Fruit fly (Drosophila melanogaster) whole organism, embryonic: Measurements from ENCODE around the gene CG7432.

Source experiments
- ATbp ChIP-seq: fragments of 200-800 bp; sonication (Bioruptor generic); optimal IDR thresholded peaks from 2 replicates; lab custom pipeline; 2017; ENCODE audit warnings: missing biosample characterization, mild to moderate bottlenecking, missing genetic modification characterization, missing genetic modification reagents
- Adf1 ChIP-seq: fragments of 200-800 bp; sonication (Bioruptor generic); IDR thresholded peaks from 2 replicates; pipeline ENCODE4 v1.3.6; 2022; ENCODE audit warnings: missing biosample characterization, missing genetic modification characterization
- Aef1 ChIP-seq: fragments of 200-800 bp; sonication (Bioruptor generic); IDR thresholded peaks from 3 replicates; pipeline ENCODE4 v1.3.6; 2022; ENCODE audit warnings: missing biosample characterization, missing genetic modification characterization
- Atf3 ChIP-seq: fragments of 200-800 bp; sonication (Bioruptor generic); optimal IDR thresholded peaks from 3 replicates; lab custom pipeline; 2016; ENCODE audit warnings: missing biosample characterization, missing genetic modification characterization
- Blimp-1 ChIP-seq: fragments of 200-800 bp; sonication (Bioruptor generic); optimal IDR thresholded peaks from 3 replicates; lab custom pipeline; 2018; ENCODE audit warnings: missing biosample characterization, missing genetic modification characterization, mild to moderate bottlenecking, moderate library complexity, missing genetic modification reagents
- C15 ChIP-seq: fragments of 200-800 bp; sonication (Bioruptor generic); IDR thresholded peaks from 3 replicates; pipeline ENCODE4 v1.3.6; 2022; ENCODE audit warnings: missing biosample characterization, missing genetic modification characterization
- CG11398 ChIP-seq: fragments of 200-800 bp; sonication (Bioruptor generic); optimal IDR thresholded peaks from 2 replicates; lab custom pipeline; 2016; ENCODE audit warnings: missing biosample characterization, missing genetic modification characterization
- CG12391 ChIP-seq: fragments of 200-800 bp; sonication (Bioruptor generic); optimal IDR thresholded peaks from 3 replicates; lab custom pipeline; 2018; ENCODE audit warnings: missing biosample characterization, mild to moderate bottlenecking, missing genetic modification characterization, moderate library complexity
- CG12659 ChIP-seq: fragments of 200-800 bp; sonication (Bioruptor generic); optimal IDR thresholded peaks from 3 replicates; lab custom pipeline; 2017; ENCODE audit warnings: mild to moderate bottlenecking, missing biosample characterization, missing genetic modification reagents, missing genetic modification characterization
- CG13296 ChIP-seq: fragments of 200-800 bp; sonication (Bioruptor generic); optimal IDR thresholded peaks from 3 replicates; lab custom pipeline; 2018; ENCODE audit warnings: missing biosample characterization, mild to moderate bottlenecking, missing genetic modification characterization
- CG15479 ChIP-seq: fragments of 200-800 bp; sonication (Bioruptor generic); optimal IDR thresholded peaks from 3 replicates; lab custom pipeline; 2019; ENCODE audit warnings: missing biosample characterization, mild to moderate bottlenecking, missing genetic modification characterization, moderate library complexity
- CG1832 ChIP-seq: fragments of 200-800 bp; sonication (Bioruptor generic); optimal IDR thresholded peaks from 2 replicates; lab custom pipeline; 2017; ENCODE audit warnings: missing biosample characterization, mild to moderate bottlenecking, missing genetic modification characterization, inconsistent platforms
- CG18619 ChIP-seq: fragments of 200-800 bp; sonication (Bioruptor generic); optimal IDR thresholded peaks from 3 replicates; lab custom pipeline; 2017; ENCODE audit warnings: missing biosample characterization, mild to moderate bottlenecking, missing genetic modification characterization
- CG32767 ChIP-seq: fragments of 200-800 bp; sonication (Bioruptor generic); IDR thresholded peaks from 2 replicates; pipeline ENCODE4 v1.3.6; 2022; ENCODE audit warnings: missing biosample characterization, missing genetic modification characterization
- CG3281 ChIP-seq: fragments of 200-800 bp; sonication (Bioruptor generic); optimal IDR thresholded peaks from 3 replicates; lab custom pipeline; 2017; ENCODE audit warnings: missing biosample characterization, mild to moderate bottlenecking, missing genetic modification characterization
- CG3407 ChIP-seq: fragments of 200-800 bp; sonication (Bioruptor generic); optimal IDR thresholded peaks from 2 replicates; lab custom pipeline; 2018; ENCODE audit warnings: missing biosample characterization, mild to moderate bottlenecking, missing genetic modification characterization
- CG43689 ChIP-seq: fragments of 200-800 bp; sonication (Bioruptor generic); IDR thresholded peaks from 2 replicates; pipeline ENCODE4 v1.3.6; 2022; ENCODE audit warnings: missing biosample characterization, missing genetic modification characterization
- CG7271 ChIP-seq: fragments of 200-800 bp; sonication (Bioruptor generic); optimal IDR thresholded peaks from 2 replicates; lab custom pipeline; 2018; ENCODE audit warnings: missing biosample characterization, mild to moderate bottlenecking, missing genetic modification characterization, moderate library complexity
- CG7987 ChIP-seq: fragments of 200-800 bp; sonication (Bioruptor generic); optimal IDR thresholded peaks from 2 replicates; lab custom pipeline; 2018; ENCODE audit warnings: missing biosample characterization, mild to moderate bottlenecking, missing genetic modification characterization, moderate library complexity
- CG9215 ChIP-seq: fragments of 200-800 bp; sonication (Bioruptor generic); IDR thresholded peaks from 2 replicates; pipeline ENCODE4 v1.3.6; 2022; ENCODE audit warnings: missing biosample characterization, missing genetic modification characterization
- CG9437 ChIP-seq: fragments of 200-800 bp; sonication (Bioruptor generic); optimal IDR thresholded peaks from 2 replicates; lab custom pipeline; 2018; ENCODE audit warnings: missing biosample characterization, mild to moderate bottlenecking, missing genetic modification characterization
- CG9797 ChIP-seq: fragments of 200-800 bp; sonication (Bioruptor generic); optimal IDR thresholded peaks from 3 replicates; lab custom pipeline; 2018; ENCODE audit warnings: missing biosample characterization, mild to moderate bottlenecking, missing genetic modification characterization
- Dref ChIP-seq: fragments of 200-800 bp; sonication (Bioruptor generic); IDR thresholded peaks from 2 replicates; pipeline ENCODE4 v1.3.6; 2022; ENCODE audit warnings: missing biosample characterization, missing genetic modification characterization
- E2f2 ChIP-seq: fragments of 200-800 bp; sonication (Bioruptor generic); IDR thresholded peaks from 2 replicates; pipeline ENCODE4 v1.3.6; 2022; ENCODE audit warnings: missing biosample characterization, missing genetic modification characterization
- Lhr ChIP-seq: fragments of 200-800 bp; sonication (Bioruptor generic); optimal IDR thresholded peaks from 3 replicates; lab custom pipeline; 2017; ENCODE audit warnings: mild to moderate bottlenecking, missing biosample characterization, missing genetic modification reagents, missing genetic modification characterization
- Lim3 ChIP-seq: fragments of 200-800 bp; sonication (Bioruptor generic); IDR thresholded peaks from 2 replicates; pipeline ENCODE4 v1.3.6; 2022; ENCODE audit warnings: missing biosample characterization, missing genetic modification characterization
- Lpt ChIP-seq: fragments of >200 bp; optimal IDR thresholded peaks from 2 replicates; lab custom pipeline; 2018; ENCODE audit warnings: missing biosample characterization, missing genetic modification characterization
- NC2β ChIP-seq: fragments of 200-800 bp; sonication (Bioruptor generic); optimal IDR thresholded peaks from 2 replicates; lab custom pipeline; 2016; ENCODE audit warnings: missing biosample characterization, missing genetic modification characterization
- Neu2 ChIP-seq: fragments of 200-800 bp; sonication (Bioruptor generic); optimal IDR thresholded peaks from 3 replicates; lab custom pipeline; 2016; ENCODE audit warnings: missing biosample characterization, missing genetic modification characterization, borderline replicate concordance
- Nf-YC ChIP-seq: fragments of 200-800 bp; optimal IDR thresholded peaks from 3 replicates; lab custom pipeline; 2019; ENCODE audit warnings: missing biosample characterization, mild to moderate bottlenecking, missing genetic modification characterization, moderate library complexity
- Rx ChIP-seq: fragments of 200-800 bp; sonication (Bioruptor generic); IDR thresholded peaks from 2 replicates; pipeline ENCODE4 v1.3.6; 2022; ENCODE audit warnings: missing biosample characterization, missing genetic modification characterization
- Sry-β ChIP-seq: fragments of 200-800 bp; sonication (Bioruptor generic); optimal IDR thresholded peaks from 2 replicates; lab custom pipeline; 2018; ENCODE audit warnings: missing biosample characterization, mild to moderate bottlenecking, missing genetic modification characterization, moderate library complexity
- Stat92E ChIP-seq, 3 experiments: fragments of >200 bp in 2 of 3; fragments of 200-800 bp in 1 of 3; sonication (Bioruptor generic) in 1 of 3; optimal IDR thresholded peaks; 2 replicates each; lab custom pipeline; 2017 to 2019; ENCODE audit warnings: missing biosample characterization in 3 of 3, missing genetic modification characterization in 3 of 3, mild to moderate bottlenecking in 1 of 3, moderate library complexity in 1 of 3
- TFAM ChIP-seq: fragments of 200-800 bp; sonication (Bioruptor generic); optimal IDR thresholded peaks from 2 replicates; lab custom pipeline; 2017; ENCODE audit warnings: missing biosample characterization, missing genetic modification characterization, inconsistent platforms
- chm ChIP-seq: fragments of 200-800 bp; sonication (Bioruptor generic); IDR thresholded peaks from 2 replicates; pipeline ENCODE4 v1.3.6; 2022; ENCODE audit warnings: missing biosample characterization, missing genetic modification characterization
- dpn ChIP-seq, 2 experiments: fragments of 200-800 bp; sonication (Bioruptor generic); optimal IDR thresholded peaks; 3 replicates each; lab custom pipeline; 2016; ENCODE audit warnings: missing biosample characterization in 2 of 2, missing genetic modification characterization in 2 of 2
- en ChIP-seq: fragments of 200-800 bp; sonication (Bioruptor generic); optimal IDR thresholded peaks from 2 replicates; lab custom pipeline; 2016; ENCODE audit warnings: missing biosample characterization, missing genetic modification characterization
- gsb-n ChIP-seq: fragments of 200-800 bp; sonication (Bioruptor generic); optimal IDR thresholded peaks from 3 replicates; lab custom pipeline; 2018; ENCODE audit warnings: missing biosample characterization, mild to moderate bottlenecking, missing genetic modification characterization
- hbn ChIP-seq: fragments of 200-800 bp; sonication (Bioruptor generic); IDR thresholded peaks from 2 replicates; pipeline ENCODE4 v1.3.6; 2022; ENCODE audit warnings: missing biosample characterization, missing genetic modification characterization; ENCODE audit not compliant: partially characterized antibody
- hth ChIP-seq: fragments of >200 bp; optimal IDR thresholded peaks from 2 replicates; lab custom pipeline; 2017; ENCODE audit warnings: inconsistent platforms
- luna ChIP-seq: fragments of 200-800 bp; sonication (Bioruptor generic); optimal IDR thresholded peaks from 2 replicates; lab custom pipeline; 2016; ENCODE audit warnings: missing biosample characterization, missing genetic modification characterization
- mam ChIP-seq: fragments of 200-800 bp; sonication (Bioruptor generic); optimal IDR thresholded peaks from 3 replicates; lab custom pipeline; 2016; ENCODE audit warnings: missing biosample characterization, missing genetic modification characterization
- otp ChIP-seq: fragments of 200-800 bp; sonication (Bioruptor generic); IDR thresholded peaks from 3 replicates; pipeline ENCODE4, ENCODE4 v1.3.6; 2022; ENCODE audit warnings: missing biosample characterization, missing genetic modification characterization
- pfk ChIP-seq: fragments of 200-800 bp; sonication (Bioruptor generic); optimal IDR thresholded peaks from 2 replicates; lab custom pipeline; 2018; ENCODE audit warnings: missing biosample characterization, mild to moderate bottlenecking, missing genetic modification characterization, moderate library complexity
- pita ChIP-seq: fragments of 200-800 bp; sonication (Bioruptor generic); optimal IDR thresholded peaks from 2 replicates; lab custom pipeline; 2017; ENCODE audit warnings: missing biosample characterization, mild to moderate bottlenecking, missing genetic modification characterization
- tna ChIP-seq: fragments of 200-800 bp; sonication (Bioruptor generic); IDR thresholded peaks from 2 replicates; pipeline ENCODE4 v1.3.6; 2022; ENCODE audit warnings: missing biosample characterization, missing genetic modification characterization; ENCODE audit not compliant: partially characterized antibody
- twi ChIP-seq: fragments of 200-800 bp; optimal IDR thresholded peaks from 2 replicates; lab custom pipeline; 2019; ENCODE audit warnings: missing biosample characterization, mild to moderate bottlenecking, missing genetic modification characterization, moderate library complexity
- tx ChIP-seq: fragments of 200-800 bp; sonication (Bioruptor generic); optimal IDR thresholded peaks from 2 replicates; lab custom pipeline; 2016; ENCODE audit warnings: missing biosample characterization, missing genetic modification characterization
- unpg ChIP-seq: fragments of 200-800 bp; sonication (Bioruptor generic); optimal IDR thresholded peaks from 3 replicates; lab custom pipeline; 2018; ENCODE audit warnings: missing biosample characterization, mild to moderate bottlenecking, missing genetic modification characterization, moderate library complexity
- vfl ChIP-seq: fragments of 200-800 bp; sonication (Bioruptor generic); optimal IDR thresholded peaks from 2 replicates; lab custom pipeline; 2016; ENCODE audit warnings: missing biosample characterization, missing genetic modification characterization
- zen2 ChIP-seq: fragments of 200-800 bp; sonication (Bioruptor generic); IDR thresholded peaks from 3 replicates; pipeline ENCODE4 v1.3.6; 2022; ENCODE audit warnings: missing biosample characterization, missing genetic modification characterization; ENCODE audit not compliant: partially characterized antibody
- zfh2 ChIP-seq: fragments of 200-800 bp; sonication (Bioruptor generic); optimal IDR thresholded peaks from 2 replicates; lab custom pipeline; 2016; ENCODE audit warnings: missing biosample characterization, missing genetic modification characterization

CG7432 gene

dm6 chr3R:19632685-19633116, 32.1 kb upstream of the CG7432 start, which contains the start of gene CG6231 (continued):
- no peak for TF ChIP-seq zfh2 (GFP tag; lab: Kevin White, UChicago)
- no peak for TF ChIP-seq Lhr (GFP tag; lab: Kevin White, UChicago)
- TF ChIP-seq twi (tag; lab: Kevin White, UChicago): no peak
- peak; percentile 64 for TF ChIP-seq CG1832 (GFP tag; lab: Kevin White, UChicago)
- no peak for TF ChIP-seq CG3407
- TF ChIP-seq tna (GFP tag; lab: Robert Waterston, UW): peak; percentile 19; the same call in 1 of the 2 replicates
- no peak for TF ChIP-seq dpn (GFP tag; optimal IDR thresholded peaks at IDR 0.05; lab: Kevin White, UChicago)
- peak; percentile 73 for TF ChIP-seq zen2 (GFP tag; lab: Robert Waterston, UW)
- no peak for TF ChIP-seq pfk
- TF ChIP-seq CG7987 (GFP tag; lab: Kevin White, UChicago): no peak
- TF ChIP-seq CG32767: peak; percentile 54; the same call in 1 of the 2 replicates
- TF ChIP-seq Sry-β (GFP tag; lab: Kevin White, UChicago): no peak
- TF ChIP-seq Rx: no peak
- TF ChIP-seq hth: no peak
- TF ChIP-seq Dref: no peak
- TF ChIP-seq CG9437 (GFP tag; lab: Kevin White, UChicago): no peak
- no peak for TF ChIP-seq CG11398 (GFP tag; lab: Kevin White, UChicago)
- no peak for TF ChIP-seq CG9797
- TF ChIP-seq vfl (GFP tag; lab: Kevin White, UChicago): no peak
- no peak for TF ChIP-seq CG15479 (GFP tag; lab: Kevin White, UChicago)
- no peak for TF ChIP-seq Aef1 (GFP tag; lab: Robert Waterston, UW)
- peak; percentile 20; the same call in 1 of the 2 replicates for TF ChIP-seq E2f2 (GFP tag; lab: Robert Waterston, UW)
- no peak for TF ChIP-seq Lpt (GFP tag; lab: Kevin White, UChicago)
- no peak for TF ChIP-seq CG18619 (GFP tag; lab: Kevin White, UChicago)
- no peak for TF ChIP-seq C15
- no peak for TF ChIP-seq Lim3 (GFP tag; lab: Robert Waterston, UW)
- TF ChIP-seq otp (GFP tag; lab: Robert Waterston, UW): no peak
- TF ChIP-seq pita (GFP tag; lab: Kevin White, UChicago): no peak
- peak; percentile 21 for TF ChIP-seq mam (GFP tag; lab: Kevin White, UChicago)
- no peak for TF ChIP-seq CG9215 (GFP tag; lab: Robert Waterston, UW)
- TF ChIP-seq NC2β (GFP tag; lab: Kevin White, UChicago): no peak
- no peak for TF ChIP-seq CG7271
- peak; percentile 30 for TF ChIP-seq ATbp (GFP tag; lab: Kevin White, UChicago)
- TF ChIP-seq Adf1 (GFP tag; lab: Robert Waterston, UW): peak; percentile 45; the same call in 1 of the 2 replicates

dm6 chr3R:19634649-19635048, 30.2 kb upstream of the CG7432 start, which contains the start of gene CG34138:
CG34138 (plus strand) TSS chr3R:19634949.
- TF ChIP-seq CG3281 (GFP tag; lab: Kevin White, UChicago): no peak
- no peak for TF ChIP-seq tx
- no peak for TF ChIP-seq Stat92E (GFP tag; optimal IDR thresholded peaks at IDR 0.05; lab: Kevin White, UChicago)
- no peak for TF ChIP-seq CG43689 (GFP tag; lab: Robert Waterston, UW)
- TF ChIP-seq en (GFP tag; lab: Kevin White, UChicago): no peak
- TF ChIP-seq E2f2 (GFP tag; lab: Robert Waterston, UW): no peak
- TF ChIP-seq CG13296 (GFP tag; lab: Kevin White, UChicago): no peak
- TF ChIP-seq Atf3: no peak
- TF ChIP-seq TFAM: no peak
- no peak for TF ChIP-seq Blimp-1 (GFP tag; lab: Kevin White, UChicago)
- TF ChIP-seq unpg (GFP tag; lab: Kevin White, UChicago): no peak
- no peak for TF ChIP-seq CG12659 (GFP tag; lab: Kevin White, UChicago)
- TF ChIP-seq gsb-n: no peak
- no peak for TF ChIP-seq luna (GFP tag; lab: Kevin White, UChicago)
- no peak for TF ChIP-seq CG12391
- no peak for TF ChIP-seq Nf-YC (tag; lab: Kevin White, UChicago)
- no peak for TF ChIP-seq hbn (GFP tag; lab: Robert Waterston, UW)
- TF ChIP-seq Neu2 (GFP tag; lab: Kevin White, UChicago): no peak
- TF ChIP-seq chm: no peak
